Fruit fly (Drosophila melanogaster) Kc167 (cell line): Measurements from ENCODE around the gene Cog3.

Source experiments
- Myc ChIP-seq: fragments of >200 bp; optimal IDR thresholded peaks from 2 replicates; lab custom pipeline; 2017; ENCODE audit warnings: missing external identifiers
- Sin3A ChIP-seq: fragments of >200 bp; optimal IDR thresholded peaks from 2 replicates; lab custom pipeline; 2018; ENCODE audit warnings: missing external identifiers
- h ChIP-seq: fragments of >200 bp; optimal IDR thresholded peaks from 3 replicates; lab custom pipeline; 2018; ENCODE audit warnings: missing external identifiers
- insv ChIP-seq: fragments of >200 bp; optimal IDR thresholded peaks from 3 replicates; lab custom pipeline; 2018; ENCODE audit warnings: missing external identifiers
- psq ChIP-seq: fragments of >200 bp; optimal IDR thresholded peaks from 2 replicates; lab custom pipeline; 2017; ENCODE audit warnings: missing external identifiers
- ttk ChIP-seq: sonication (Bioruptor generic); optimal IDR thresholded peaks from 2 replicates; lab custom pipeline; 2017; ENCODE audit warnings: missing external identifiers

The Cog3 gene

DNA sequence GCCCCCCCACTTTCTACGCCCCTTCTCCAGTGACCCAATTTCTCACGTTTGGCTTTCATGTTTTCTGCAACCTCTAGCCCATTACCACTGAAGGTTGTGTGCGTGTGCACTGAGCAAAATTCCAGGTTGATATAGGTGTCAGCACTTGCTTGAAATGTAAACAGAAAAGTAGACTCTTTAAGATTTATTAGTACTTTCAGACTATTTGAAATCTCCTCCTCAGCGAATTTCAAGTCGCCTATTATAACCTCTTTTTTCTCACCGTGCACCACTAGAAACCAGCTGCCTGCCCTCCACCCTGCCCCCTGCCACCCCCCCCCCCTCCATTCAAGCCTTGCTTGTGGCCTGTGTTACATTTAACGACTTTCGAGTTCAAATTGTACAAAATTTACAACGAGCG is 21.8 kb downstream of the Cog3 start:
- TF ChIP-seq ttk (lab: Kevin White, UChicago) (no peak), Sin3A (lab: Kevin White, UChicago) (no peak), Myc (lab: Kevin White, UChicago) (no peak), h (lab: Kevin White, UChicago) (no peak), psq (no peak), insv (lab: Kevin White, UChicago) (no peak)

DNA sequence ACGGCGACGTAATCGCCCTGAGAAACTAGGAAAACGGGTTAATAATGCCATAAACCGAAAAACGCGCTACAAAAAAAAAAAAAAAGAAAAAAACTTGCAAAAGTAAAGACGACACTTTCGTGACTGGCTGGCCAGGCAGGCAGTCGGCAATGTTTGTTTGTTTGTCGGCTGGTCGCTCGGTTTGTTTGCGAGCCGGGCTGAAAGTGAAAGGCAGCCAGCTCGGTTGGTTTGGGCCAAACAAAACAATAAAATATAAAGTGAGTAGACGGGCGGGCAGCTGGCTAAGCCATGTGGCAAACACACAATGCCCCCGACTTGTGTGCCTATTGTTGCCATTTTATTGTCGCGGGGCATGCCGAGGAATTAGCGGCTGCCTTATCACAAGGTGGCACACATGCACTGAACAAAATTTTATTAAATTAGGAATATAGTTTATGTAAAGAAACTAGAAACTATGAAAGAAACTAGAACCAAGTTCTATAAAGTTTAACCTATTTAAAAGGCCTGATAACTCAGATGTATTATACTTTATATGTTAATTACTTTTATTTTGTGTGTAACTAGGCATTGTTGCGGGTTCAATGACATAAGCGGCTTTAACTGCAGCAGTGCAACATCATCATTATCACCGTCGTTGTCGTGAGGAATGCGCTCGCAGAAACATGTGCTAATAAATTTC is 28.3 kb downstream of the Cog3 start:
- no peak for TF ChIP-seq Myc (lab: Kevin White, UChicago)
- no peak for TF ChIP-seq psq
- TF ChIP-seq ttk (lab: Kevin White, UChicago), result no peak
- no peak for TF ChIP-seq Sin3A (lab: Kevin White, UChicago)

- TF ChIP-seq Myc (lab: Kevin White, UChicago) (no peak), Sin3A (lab: Kevin White, UChicago) (no peak), insv (lab: Kevin White, UChicago) (no peak), psq (no peak), h (lab: Kevin White, UChicago) (no peak), ttk (lab: Kevin White, UChicago) (no peak)
Measured at dm6 chr2L:3426669-3427232, 30.1 kb downstream of the Cog3 start, which contains the start of gene Pgant2. TSS of gene Pgant2 (minus strand) at chr2L:3426719.

DNA sequence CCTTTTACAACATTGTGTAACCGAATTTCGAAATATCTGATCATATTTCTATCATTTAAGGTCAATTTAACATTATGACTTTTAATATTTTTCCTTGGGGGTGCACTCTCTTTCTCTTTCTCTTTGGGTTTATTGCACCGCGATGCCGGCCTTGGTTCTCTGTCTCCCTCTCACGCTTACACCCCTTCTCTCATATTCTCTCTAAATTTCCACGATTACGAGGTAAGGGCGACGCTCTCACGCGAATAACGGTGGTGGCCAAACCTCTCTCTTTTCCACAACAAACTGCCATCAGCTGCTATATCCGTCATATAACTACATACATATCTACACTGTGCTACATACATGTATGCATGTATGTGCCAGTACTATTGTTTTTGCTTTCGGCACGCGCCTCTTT is 30.9 kb downstream of the Cog3 start:
- TF ChIP-seq Sin3A (lab: Kevin White, UChicago), result no peak
- no peak for TF ChIP-seq Myc (lab: Kevin White, UChicago)
- no peak for TF ChIP-seq psq
- TF ChIP-seq ttk (lab: Kevin White, UChicago), result no peak
- TF ChIP-seq h (lab: Kevin White, UChicago), result no peak
- no peak for TF ChIP-seq insv (lab: Kevin White, UChicago)

dm6 chr2L:3422753-3423152 is 34.1 kb downstream of the Cog3 start:
- no peak for TF ChIP-seq Sin3A (lab: Kevin White, UChicago)
- no peak for TF ChIP-seq psq
- no peak for TF ChIP-seq h (lab: Kevin White, UChicago)
- TF ChIP-seq Myc (lab: Kevin White, UChicago), result no peak
- TF ChIP-seq insv (lab: Kevin White, UChicago), result no peak
- TF ChIP-seq ttk (lab: Kevin White, UChicago), result no peak

DNA sequence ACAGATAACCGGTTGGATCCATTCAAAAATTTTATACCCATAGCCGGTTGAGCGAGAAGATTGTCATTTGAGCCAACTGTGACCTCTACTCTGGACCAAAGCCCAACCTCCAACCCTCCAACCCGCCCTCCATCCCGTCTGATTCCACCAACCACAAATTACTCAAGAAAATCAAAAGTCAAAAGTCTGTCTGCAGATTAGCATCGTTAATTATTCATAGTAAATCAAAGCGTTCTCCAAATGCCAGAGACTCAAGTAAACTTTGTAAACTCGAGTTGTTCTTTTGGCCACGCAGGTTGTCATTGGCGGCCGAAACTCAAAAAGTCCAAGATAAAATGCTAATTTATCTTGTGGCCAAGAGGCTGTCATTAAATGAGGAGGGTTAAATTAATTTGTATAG is 39.3 kb downstream of the Cog3 start:
- TF ChIP-seq insv (lab: Kevin White, UChicago) (no peak), psq (no peak), Myc (lab: Kevin White, UChicago) (no peak), h (lab: Kevin White, UChicago) (no peak), Sin3A (lab: Kevin White, UChicago) (no peak), ttk (lab: Kevin White, UChicago) (no peak)

dm6 chr2L:3416527-3417304 is 40.1 kb downstream of the Cog3 start, which contains the start of gene CG31952:
TSS of gene CG31952 (plus strand) at chr2L:3416693.
- no peak for TF ChIP-seq Myc (lab: Kevin White, UChicago)
- TF ChIP-seq psq, result no peak
- TF ChIP-seq h (lab: Kevin White, UChicago), result no peak
- TF ChIP-seq Sin3A (lab: Kevin White, UChicago), result no peak
- no peak for TF ChIP-seq ttk (lab: Kevin White, UChicago)

DNA sequence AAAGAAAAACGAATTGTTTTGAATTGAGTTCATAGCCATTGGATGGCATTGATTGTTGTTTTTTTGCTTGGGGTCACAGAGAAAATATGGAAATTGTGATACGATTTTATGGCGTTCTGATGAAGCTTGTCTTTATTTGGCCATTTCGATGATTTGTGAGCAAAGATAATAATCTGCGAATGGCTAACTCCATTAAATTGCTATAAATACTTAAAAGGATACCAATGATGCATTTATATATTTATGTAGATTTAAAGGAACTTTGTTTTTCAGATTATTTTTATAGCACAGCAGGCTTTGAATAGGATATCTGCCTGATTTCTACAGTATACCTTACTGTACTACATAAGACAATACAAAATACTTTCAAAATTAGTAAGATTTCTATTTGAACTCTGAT is 46.6 kb downstream of the Cog3 start, which contains the start of gene CG8840:
Gene CG8840, plus strand, starts transcription at position 301 of the 400 bp plus-strand sequence.
- TF ChIP-seq Myc (lab: Kevin White, UChicago), result no peak
- no peak for TF ChIP-seq ttk (lab: Kevin White, UChicago)
- TF ChIP-seq h (lab: Kevin White, UChicago), result no peak

- TF ChIP-seq Sin3A (lab: Kevin White, UChicago), result no peak
- TF ChIP-seq ttk (lab: Kevin White, UChicago), result no peak
- no peak for TF ChIP-seq h (lab: Kevin White, UChicago)
- TF ChIP-seq psq, result no peak
- no peak for TF ChIP-seq insv (lab: Kevin White, UChicago)
- no peak for TF ChIP-seq Myc (lab: Kevin White, UChicago)
Measured at dm6 chr2L:3407722-3408121, 49.1 kb downstream of the Cog3 start.
